Worm (Caenorhabditis elegans) whole organism, late embryonic: Measurements from ENCODE around the gene ZK632.10.

Experiments used
- C08G9.2 ChIP-seq: sonication (generic microtip); optimal IDR thresholded peaks from 2 replicates; lab custom pipeline; 2016; ENCODE audit warnings: mild to moderate bottlenecking, missing genetic modification characterization, moderate library complexity, missing compliant biosample characterization
- K02D7.2 ChIP-seq: sonication (generic microtip); optimal IDR thresholded peaks from 2 replicates; lab custom pipeline; 2017; ENCODE audit warnings: mild to moderate bottlenecking, missing genetic modification characterization, missing compliant biosample characterization
- T23F11.4 ChIP-seq: fragments of 200-800 bp; sonication (Bioruptor generic); optimal IDR thresholded peaks from 2 replicates; lab custom pipeline; 2018; ENCODE audit warnings: mild to moderate bottlenecking, missing genetic modification characterization, missing compliant biosample characterization
- ahr-1 ChIP-seq: sonication (generic microtip); optimal IDR thresholded peaks from 2 replicates; lab custom pipeline; 2016; ENCODE audit warnings: missing genetic modification characterization, missing compliant biosample characterization
- ceh-14 ChIP-seq: sonication (generic microtip); optimal IDR thresholded peaks from 2 replicates; lab custom pipeline; 2016; ENCODE audit warnings: missing genotype, missing genetic modification characterization, missing compliant biosample characterization
- ceh-18 ChIP-seq: sonication (generic microtip); optimal IDR thresholded peaks from 2 replicates; lab custom pipeline; 2016; ENCODE audit warnings: missing genetic modification characterization, missing compliant biosample characterization
- ceh-22 ChIP-seq: sonication (generic microtip); optimal IDR thresholded peaks from 2 replicates; lab custom pipeline; 2017; ENCODE audit warnings: missing biosample characterization, missing genetic modification characterization
- ceh-24 ChIP-seq: sonication (generic microtip); optimal IDR thresholded peaks from 2 replicates; lab custom pipeline; 2016; ENCODE audit warnings: mild to moderate bottlenecking, missing genetic modification characterization, missing compliant biosample characterization
- ceh-30 ChIP-seq: fragments of 150-350 bp; optimal IDR thresholded peaks from 2 replicates; lab custom pipeline; 2014; ENCODE audit warnings: missing biosample characterization, missing genetic modification characterization
- ceh-31 ChIP-seq: sonication (generic microtip); optimal IDR thresholded peaks from 2 replicates; lab custom pipeline; 2016; ENCODE audit warnings: missing genetic modification characterization, missing compliant biosample characterization
- ceh-48 ChIP-seq: sonication (generic microtip); optimal IDR thresholded peaks from 2 replicates; lab custom pipeline; 2016; ENCODE audit warnings: missing genetic modification characterization, inconsistent platforms, missing compliant biosample characterization
- ceh-9 ChIP-seq: sonication (generic microtip); optimal IDR thresholded peaks from 2 replicates; lab custom pipeline; 2016; ENCODE audit warnings: mild to moderate bottlenecking, missing genetic modification characterization, inconsistent platforms, missing compliant biosample characterization
- dve-1 ChIP-seq: sonication (generic microtip); optimal IDR thresholded peaks from 2 replicates; lab custom pipeline; 2017; ENCODE audit warnings: antibody characterized with exemption, mild to moderate bottlenecking, missing genetic modification characterization, missing compliant biosample characterization
- elt-4 ChIP-seq: sonication (generic microtip); optimal IDR thresholded peaks from 2 replicates; lab custom pipeline; 2016; ENCODE audit warnings: missing genetic modification characterization, missing compliant biosample characterization
- ets-4 ChIP-seq: sonication (generic microtip); optimal IDR thresholded peaks from 2 replicates; lab custom pipeline; 2016; ENCODE audit warnings: missing genetic modification characterization, missing compliant biosample characterization
- fax-1 ChIP-seq: sonication (generic microtip); optimal IDR thresholded peaks from 2 replicates; lab custom pipeline; 2016; ENCODE audit warnings: missing genotype, missing genetic modification characterization, missing compliant biosample characterization
- fkh-10 ChIP-seq: fragments of 150-350 bp; optimal IDR thresholded peaks from 2 replicates; lab custom pipeline; 2014; ENCODE audit warnings: missing biosample characterization, missing genetic modification reagents, missing genetic modification characterization
- gmeb-2 ChIP-seq: sonication (generic microtip); optimal IDR thresholded peaks from 2 replicates; lab custom pipeline; 2016; ENCODE audit warnings: missing genetic modification characterization, inconsistent platforms, missing compliant biosample characterization
- hlh-15 ChIP-seq: sonication (generic microtip); optimal IDR thresholded peaks from 2 replicates; lab custom pipeline; 2016; ENCODE audit warnings: missing genetic modification characterization, missing compliant biosample characterization
- hlh-30 ChIP-seq: sonication (generic microtip); optimal IDR thresholded peaks from 2 replicates; lab custom pipeline; 2017; ENCODE audit warnings: antibody characterized with exemption, missing genetic modification characterization, missing compliant biosample characterization; ENCODE audit not compliant: insufficient read depth
- hlh-8 ChIP-seq: sonication (generic microtip); optimal IDR thresholded peaks from 2 replicates; lab custom pipeline; 2016; ENCODE audit warnings: missing genotype, missing genetic modification characterization, missing compliant biosample characterization
- lin-11 ChIP-seq: fragments of 200-800 bp; sonication (Bioruptor generic); optimal IDR thresholded peaks from 2 replicates; lab custom pipeline; 2018; ENCODE audit warnings: mild to moderate bottlenecking, missing genetic modification characterization, missing compliant biosample characterization
- madf-2 ChIP-seq: sonication (generic microtip); optimal IDR thresholded peaks from 2 replicates; lab custom pipeline; 2017; ENCODE audit warnings: missing genetic modification characterization, missing compliant biosample characterization
- mec-3 ChIP-seq: sonication (generic microtip); optimal IDR thresholded peaks from 2 replicates; lab custom pipeline; 2016; ENCODE audit warnings: borderline replicate concordance, missing genetic modification characterization, missing compliant biosample characterization
- nfya-1 ChIP-seq: sonication (generic microtip); optimal IDR thresholded peaks from 2 replicates; lab custom pipeline; 2017; ENCODE audit warnings: missing genetic modification characterization, mild to moderate bottlenecking, missing compliant biosample characterization, antibody characterized with exemption, moderate library complexity
- nhr-11 ChIP-seq: fragments of 150-350 bp; optimal IDR thresholded peaks from 2 replicates; lab custom pipeline; 2014; ENCODE audit warnings: missing biosample characterization, missing genetic modification characterization
- nhr-232 ChIP-seq: sonication (generic microtip); optimal IDR thresholded peaks from 2 replicates; lab custom pipeline; 2016; ENCODE audit warnings: missing genetic modification characterization, missing compliant biosample characterization
- npax-4 ChIP-seq: sonication (generic microtip); optimal IDR thresholded peaks from 2 replicates; lab custom pipeline; 2016; ENCODE audit warnings: missing genetic modification characterization, missing compliant biosample characterization
- odd-2 ChIP-seq: sonication (generic microtip); optimal IDR thresholded peaks from 2 replicates; lab custom pipeline; 2017; ENCODE audit warnings: antibody characterized with exemption, mild to moderate bottlenecking, missing genetic modification characterization, missing compliant biosample characterization
- pag-3 ChIP-seq: sonication (generic microtip); optimal IDR thresholded peaks from 2 replicates; lab custom pipeline; 2016; ENCODE audit warnings: missing compliant biosample characterization, missing genetic modification characterization, borderline replicate concordance
- pax-1 ChIP-seq: fragments of 150-350 bp; optimal IDR thresholded peaks from 2 replicates; lab custom pipeline; 2014; ENCODE audit warnings: missing biosample characterization, missing genetic modification characterization
- pha-2 ChIP-seq: sonication (generic microtip); optimal IDR thresholded peaks from 2 replicates; lab custom pipeline; 2017; ENCODE audit warnings: mild to moderate bottlenecking, missing genetic modification characterization, missing compliant biosample characterization
- pros-1 ChIP-seq: fragments of 150-350 bp; optimal IDR thresholded peaks from 2 replicates; lab custom pipeline; 2014; ENCODE audit warnings: missing biosample characterization, missing genetic modification reagents, missing genetic modification characterization
- rnt-1 ChIP-seq: sonication (generic microtip); optimal IDR thresholded peaks from 2 replicates; lab custom pipeline; 2016; ENCODE audit warnings: missing genetic modification characterization, missing compliant biosample characterization
- ttx-3 ChIP-seq: sonication (generic microtip); optimal IDR thresholded peaks from 2 replicates; lab custom pipeline; 2016; ENCODE audit warnings: missing genetic modification reagents, missing genetic modification characterization, missing compliant biosample characterization
- unc-3 ChIP-seq, 2 experiments: fragments of 200-800 bp in 1 of 2; sonication (Bioruptor generic) in 1 of 2; sonication (generic microtip) in 1 of 2; conservative IDR thresholded peaks in 1 of 2; optimal IDR thresholded peaks in 1 of 2; 2 replicates each; pipeline versions ENCODE4 v1.3.6 to Lab custom; 2016 to 2022; ENCODE audit warnings: missing compliant biosample characterization in 2 of 2, missing genetic modification characterization in 2 of 2, missing genetic modification reagents in 1 of 2
- unc-42 ChIP-seq: sonication (generic microtip); optimal IDR thresholded peaks from 2 replicates; lab custom pipeline; 2016; ENCODE audit warnings: missing genotype, missing genetic modification characterization, missing compliant biosample characterization
- unc-86 ChIP-seq: sonication (generic microtip); optimal IDR thresholded peaks from 2 replicates; lab custom pipeline; 2016; ENCODE audit warnings: missing genetic modification characterization, missing compliant biosample characterization
- zip-5 ChIP-seq: sonication (generic microtip); optimal IDR thresholded peaks from 2 replicates; lab custom pipeline; 2016; ENCODE audit warnings: missing genetic modification characterization, missing compliant biosample characterization
- ztf-16 ChIP-seq: sonication (generic microtip); optimal IDR thresholded peaks from 2 replicates; lab custom pipeline; 2017; ENCODE audit warnings: missing genetic modification characterization, missing compliant biosample characterization

The ZK632.10 gene

ce11 chrIII:9827163-9827951 is at the start of gene ZK632.10, which contains the start of gene ZK632.11:
Gene ZK632.10, minus strand, starts transcription at chrIII:9827722.
Gene ZK632.11, plus strand, starts transcription at chrIII:9827915.
- TF ChIP-seq hlh-30 (tag; lab: Kevin White, UChicago), result peak; percentile 78
- no peak for TF ChIP-seq ceh-14 (tag; lab: Kevin White, UChicago)
- no peak for TF ChIP-seq nhr-232
- TF ChIP-seq dve-1, result no peak
- TF ChIP-seq madf-2, result no peak
- TF ChIP-seq nfya-1, result peak; percentile 18
- no peak for TF ChIP-seq ahr-1
- TF ChIP-seq ceh-24 (tag; lab: Kevin White, UChicago), result no peak
- TF ChIP-seq ceh-31, result no peak
- no peak for TF ChIP-seq pax-1 (tag; lab: Kevin White, UChicago)
- no peak for TF ChIP-seq T23F11.4 (GFP tag; lab: Kevin White, UChicago)
- no peak for TF ChIP-seq C08G9.2
- peak; percentile 7 for TF ChIP-seq rnt-1
- TF ChIP-seq odd-2 (tag; lab: Kevin White, UChicago), result no peak
- TF ChIP-seq pag-3 (tag; lab: Kevin White, UChicago), result no peak
- TF ChIP-seq ceh-30, result no peak
- no peak for TF ChIP-seq K02D7.2

ce11 chrIII:9876951-9877350 is 49.4 kb upstream of the ZK632.10 start, which contains the start of gene ZK757.10:
Gene ZK757.10, plus strand, starts transcription at chrIII:9877251.
- TF ChIP-seq gmeb-2 (tag; lab: Kevin White, UChicago) (no peak), nhr-11 (tag; lab: Kevin White, UChicago) (no peak), ttx-3 (tag; lab: Kevin White, UChicago) (no peak), ceh-48 (tag; lab: Kevin White, UChicago) (no peak), hlh-15 (tag; lab: Kevin White, UChicago) (no peak), lin-11 (no peak), npax-4 (no peak), elt-4 (tag; lab: Kevin White, UChicago) (no peak), pha-2 (tag; lab: Kevin White, UChicago) (no peak), ceh-31 (no peak), zip-5 (tag; lab: Kevin White, UChicago) (no peak)

- no peak for TF ChIP-seq ceh-30
- no peak for TF ChIP-seq pros-1 (tag; lab: Kevin White, UChicago)
- TF ChIP-seq ceh-9 (tag; lab: Kevin White, UChicago), result no peak
- TF ChIP-seq nfya-1, result peak; percentile 57
- TF ChIP-seq ceh-22 (tag; lab: Kevin White, UChicago), result no peak
- TF ChIP-seq ceh-48 (tag; lab: Kevin White, UChicago), result no peak
- no peak for TF ChIP-seq lin-11
These were observed 47.0 kb upstream of the ZK632.10 start for ce11 chrIII:9874515-9874914.

ce11 chrIII:9871032-9871431 is 43.5 kb upstream of the ZK632.10 start, which contains the start of gene ZK757.1:
Gene ZK757.1, minus strand, starts transcription at chrIII:9871132.
- no peak for TF ChIP-seq fkh-10 (GFP tag; lab: Kevin White, UChicago)
- TF ChIP-seq pha-2 (tag; lab: Kevin White, UChicago), result no peak
- TF ChIP-seq mec-3 (tag; lab: Kevin White, UChicago), result no peak
- no peak for TF ChIP-seq ceh-14 (tag; lab: Kevin White, UChicago)
- no peak for TF ChIP-seq fax-1 (tag; lab: Kevin White, UChicago)
- no peak for TF ChIP-seq ceh-9 (tag; lab: Kevin White, UChicago)
- no peak for TF ChIP-seq ceh-30
- TF ChIP-seq unc-86 (tag; lab: Kevin White, UChicago), result no peak
- no peak for TF ChIP-seq pag-3 (tag; lab: Kevin White, UChicago)
- TF ChIP-seq ets-4 (tag; lab: Kevin White, UChicago), result no peak
- TF ChIP-seq hlh-8 (tag; lab: Kevin White, UChicago), result no peak
- TF ChIP-seq unc-42 (tag; lab: Kevin White, UChicago), result no peak
- TF ChIP-seq ttx-3 (tag; lab: Kevin White, UChicago), result no peak
- TF ChIP-seq unc-3 (GFP tag; conservative IDR thresholded peaks at IDR 0.05; lab: Robert Waterston, UW), result no peak
- TF ChIP-seq unc-3 (tag; optimal IDR thresholded peaks at IDR 0.05; lab: Kevin White, UChicago), result no peak
- TF ChIP-seq ceh-31, result no peak
- TF ChIP-seq ztf-16 (tag; lab: Kevin White, UChicago), result no peak
- TF ChIP-seq ceh-18 (tag; lab: Kevin White, UChicago), result no peak
- TF ChIP-seq, all 69 proteins: peak for 0
